Fruit fly (Drosophila melanogaster): ENCODE results near the gene cv.

The cv gene

DNA sequence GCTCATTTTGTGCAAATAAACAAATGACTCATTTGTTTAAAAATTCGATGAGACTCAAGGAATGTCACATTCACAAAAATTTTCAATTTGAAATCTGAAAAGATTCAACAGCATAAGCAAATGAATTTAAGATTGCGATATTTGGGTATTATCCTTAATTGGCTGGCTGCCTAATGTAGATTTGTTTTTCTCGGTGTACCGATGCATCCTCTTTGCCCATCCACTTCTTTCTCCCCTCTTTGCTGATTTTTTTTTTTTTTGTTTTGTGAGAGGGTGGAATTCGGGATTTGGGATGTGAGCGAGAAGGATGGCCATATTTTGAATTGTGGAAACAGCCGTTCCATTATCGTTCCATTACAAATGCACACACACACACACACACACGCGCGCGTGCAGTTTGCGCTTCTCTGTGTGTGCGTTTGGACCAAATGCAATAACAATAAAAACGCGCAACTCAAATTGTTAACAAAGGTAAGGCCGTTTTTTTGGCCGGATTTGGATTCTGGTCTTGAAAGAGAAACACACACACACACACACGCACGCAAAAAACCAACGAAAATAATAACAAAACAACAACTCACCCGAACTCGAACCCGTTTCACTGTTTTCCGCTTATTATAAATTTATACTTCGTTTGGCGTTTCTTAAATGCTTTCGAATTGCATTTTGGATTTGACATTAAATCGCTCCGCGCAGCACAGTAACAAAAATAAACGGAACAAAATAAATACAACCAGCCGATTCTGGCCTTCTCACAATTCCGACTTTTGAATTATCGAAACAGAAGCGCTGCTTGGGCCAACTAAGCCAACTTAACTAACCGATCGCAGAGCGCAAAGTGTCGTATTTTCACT is 10.5 kb upstream of the cv start (continued):
- peak; percentile 6 for TF ChIP-seq Jarid2 (GFP tag; optimal IDR thresholded peaks at IDR 0.05)
- TF ChIP-seq CG1602 (GFP tag; optimal IDR thresholded peaks at IDR 0.05) = peak; percentile 17
- TF ChIP-seq exex (tag; optimal IDR thresholded peaks at IDR 0.05) = no peak
- peak; percentile 43 for TF ChIP-seq D19A (tag; optimal IDR thresholded peaks at IDR 0.05)
- no peak for TF ChIP-seq fd64A (GFP tag; optimal IDR thresholded peaks at IDR 0.05)
- TF ChIP-seq Bgb (GFP tag; IDR thresholded peaks at IDR 0.05; ENCODE audit: partially characterized antibody) = no peak
- TF ChIP-seq Ssrp (tag; optimal IDR thresholded peaks at IDR 0.05) = peak; percentile 63
- no peak for TF ChIP-seq D (optimal IDR thresholded peaks at IDR 0.05)
- peak; percentile 68 for TF ChIP-seq D (GFP tag; optimal IDR thresholded peaks at IDR 0.05)
- peak; percentile 47 for TF ChIP-seq CG11398 (GFP tag; optimal IDR thresholded peaks at IDR 0.05)
- no peak for TF ChIP-seq CG11247 (GFP tag; IDR thresholded peaks at IDR 0.05)
- TF ChIP-seq CG1024 (GFP tag; IDR thresholded peaks at IDR 0.05) = no peak; the same call in 1 of the 2 replicates
- peak; percentile 65 for TF ChIP-seq ATbp (GFP tag; optimal IDR thresholded peaks at IDR 0.05)
- no peak for TF ChIP-seq CG6272 (GFP tag; IDR thresholded peaks at IDR 0.05)
- TF ChIP-seq Sry-δ (GFP tag; optimal IDR thresholded peaks at IDR 0.05) = no peak
- TF ChIP-seq Ada2b (GFP tag; IDR thresholded peaks at IDR 0.05) = no peak
- no peak for TF ChIP-seq CrebB (tag; optimal IDR thresholded peaks at IDR 0.05)
- TF ChIP-seq ash1 (GFP tag; optimal IDR thresholded peaks at IDR 0.05) = no peak
- 0 out of 3 replicates have a peak, but pooled peaks have one; percentile 20 for TF ChIP-seq B-H1 (GFP tag; IDR thresholded peaks at IDR 0.05)
- TF ChIP-seq Drgx (GFP tag; IDR thresholded peaks at IDR 0.05) = peak; percentile 51; the same call in 1 of the 2 replicates
- TF ChIP-seq sens (GFP tag) = peak; percentile 95
- no peak for TF ChIP-seq disco-r (GFP tag; optimal IDR thresholded peaks at IDR 0.05)
- no peak for TF ChIP-seq peb (GFP tag; IDR thresholded peaks at IDR 0.05)
- no peak for TF ChIP-seq YL-1 (GFP tag; optimal IDR thresholded peaks at IDR 0.05)
- peak; percentile 61; the same call in 2 of the 3 replicates for TF ChIP-seq ci (GFP tag; IDR thresholded peaks at IDR 0.05)
- peak; percentile 17 for TF ChIP-seq CG33213 (GFP tag; optimal IDR thresholded peaks at IDR 0.05)
- no peak for TF ChIP-seq Dip3 (GFP tag; optimal IDR thresholded peaks at IDR 0.05)
- TF ChIP-seq CG11504 (tag; optimal IDR thresholded peaks at IDR 0.05) = no peak
- no peak for TF ChIP-seq CkIIα-i1 (GFP tag; IDR thresholded peaks at IDR 0.05)
- TF ChIP-seq vvl (GFP tag; IDR thresholded peaks at IDR 0.05) = peak; percentile 49
- peak; percentile 43 for TF ChIP-seq CG15601 (tag; optimal IDR thresholded peaks at IDR 0.05)
- no peak for TF ChIP-seq bbx (GFP tag; IDR thresholded peaks at IDR 0.05; ENCODE audit: partially characterized antibody)
- TF ChIP-seq Hmr (GFP tag; optimal IDR thresholded peaks at IDR 0.05) = no peak
- no peak for TF ChIP-seq ro (GFP tag; IDR thresholded peaks at IDR 0.05)
- TF ChIP-seq ind (GFP tag; optimal IDR thresholded peaks at IDR 0.05) = peak; percentile 22
- TF ChIP-seq CG18764 (GFP tag; optimal IDR thresholded peaks at IDR 0.05) = peak; percentile 41
- TF ChIP-seq CoRest (tag; optimal IDR thresholded peaks at IDR 0.05) = peak; percentile 31
- TF ChIP-seq tll (GFP tag; optimal IDR thresholded peaks at IDR 0.05) = no peak
- TF ChIP-seq Ptx1 (GFP tag; IDR thresholded peaks at IDR 0.05) = no peak; the same call in 1 of the 2 replicates
- no peak for TF ChIP-seq CG14860 (GFP tag; IDR thresholded peaks at IDR 0.05; ENCODE audit: partially characterized antibody)
- no peak for TF ChIP-seq Bdp1 (GFP tag; optimal IDR thresholded peaks at IDR 0.05)
- peak; percentile 57; the same call in 1 of the 2 replicates for TF ChIP-seq Awh (GFP tag; IDR thresholded peaks at IDR 0.05)
- peak; percentile 26 for TF ChIP-seq Deaf1 (tag; optimal IDR thresholded peaks at IDR 0.05)
- TF ChIP-seq ato (GFP tag; IDR thresholded peaks at IDR 0.05; ENCODE audit: partially characterized antibody) = no peak
- TF ChIP-seq HmgD (GFP tag; optimal IDR thresholded peaks at IDR 0.05) = no peak
- peak; percentile 40 for TF ChIP-seq bcd (GFP tag; optimal IDR thresholded peaks at IDR 0.05)
- TF ChIP-seq slbo (GFP tag; IDR thresholded peaks at IDR 0.05) = no peak
- no peak for TF ChIP-seq dimm (GFP tag; IDR thresholded peaks at IDR 0.05)
- TF ChIP-seq CG5245 (GFP tag; optimal IDR thresholded peaks at IDR 0.05) = peak; percentile 3
- peak; percentile 26 for TF ChIP-seq mam (GFP tag; optimal IDR thresholded peaks at IDR 0.05)
